Worm (Caenorhabditis elegans): ENCODE measurements around the gene nhr-4.

nhr-4 gene

ce11 chrIV:9915128-9915527 is 36.0 kb downstream of the nhr-4 start:
- TF ChIP-seq ets-4 (tag; optimal IDR thresholded peaks at IDR 0.05) (no peak), hlh-6 (tag; optimal IDR thresholded peaks at IDR 0.05) (no peak), ceh-2 (tag; optimal IDR thresholded peaks at IDR 0.05) (no peak), ceh-31 (tag; optimal IDR thresholded peaks at IDR 0.05) (no peak), hlh-8 (tag; optimal IDR thresholded peaks at IDR 0.05) (no peak), nfya-1 (tag; optimal IDR thresholded peaks at IDR 0.05) (no peak), tbx-2 (tag; optimal IDR thresholded peaks at IDR 0.05) (no peak), zip-5 (tag; optimal IDR thresholded peaks at IDR 0.05) (no peak), ceh-45 (GFP tag; IDR thresholded peaks at IDR 0.05) (no peak), ceh-48 (tag; optimal IDR thresholded peaks at IDR 0.05) (no peak), pax-1 (tag; optimal IDR thresholded peaks at IDR 0.05) (no peak), fax-1 (tag; optimal IDR thresholded peaks at IDR 0.05) (no peak), ahr-1 (tag; optimal IDR thresholded peaks at IDR 0.05) (no peak), madf-2 (tag; optimal IDR thresholded peaks at IDR 0.05) (no peak), che-1 (tag; optimal IDR thresholded peaks at IDR 0.05) (no peak), C38D4.7 (GFP tag; optimal IDR thresholded peaks at IDR 0.05) (no peak)

ce11 chrIV:9916224-9916623 is 37.1 kb downstream of the nhr-4 start, which contains the start of gene bed-3:
TSS of gene bed-3 (plus strand) at chrIV:9916524.
- TF ChIP-seq elt-4 (tag; optimal IDR thresholded peaks at IDR 0.05) (no peak), ceh-22 (tag; optimal IDR thresholded peaks at IDR 0.05) (no peak), tbx-7 (tag; optimal IDR thresholded peaks at IDR 0.05) (no peak), ceh-48 (tag; optimal IDR thresholded peaks at IDR 0.05) (no peak)

ce11 chrIV:9918021-9918420 is 38.9 kb downstream of the nhr-4 start:
- TF ChIP-seq nhr-11 (tag; optimal IDR thresholded peaks at IDR 0.05) = no peak
- no peak for TF ChIP-seq fkh-6 (tag; optimal IDR thresholded peaks at IDR 0.05)
- TF ChIP-seq ceh-9 (tag; optimal IDR thresholded peaks at IDR 0.05) = no peak
- TF ChIP-seq K02D7.2 (tag; optimal IDR thresholded peaks at IDR 0.05) = no peak
- no peak for TF ChIP-seq F13H6.1 (tag; optimal IDR thresholded peaks at IDR 0.05)
- no peak for TF ChIP-seq ama-1 (optimal IDR thresholded peaks at IDR 0.05)
- no peak for TF ChIP-seq ets-4 (tag; optimal IDR thresholded peaks at IDR 0.05)
- TF ChIP-seq odd-2 (tag; optimal IDR thresholded peaks at IDR 0.05) = no peak
- TF ChIP-seq lin-11 (tag; optimal IDR thresholded peaks at IDR 0.05) = no peak
- no peak for TF ChIP-seq ceh-48 (tag; optimal IDR thresholded peaks at IDR 0.05)

- TF ChIP-seq ceh-9 (tag; optimal IDR thresholded peaks at IDR 0.05) (no peak), lim-6 (tag; optimal IDR thresholded peaks at IDR 0.05) (no peak), hlh-6 (tag; optimal IDR thresholded peaks at IDR 0.05) (no peak), hlh-30 (tag; optimal IDR thresholded peaks at IDR 0.05; ENCODE audit: insufficient read depth) (no peak), nhr-232 (tag; optimal IDR thresholded peaks at IDR 0.05) (no peak), sox-4 (tag; optimal IDR thresholded peaks at IDR 0.05) (no peak), pat-9 (tag; optimal IDR thresholded peaks at IDR 0.05) (no peak), F13H6.1 (tag; optimal IDR thresholded peaks at IDR 0.05) (no peak), ref-2 (tag; optimal IDR thresholded peaks at IDR 0.05) (no peak), fkh-10 (GFP tag; optimal IDR thresholded peaks at IDR 0.05) (no peak), unc-3 (GFP tag; conservative IDR thresholded peaks at IDR 0.05) (no peak), unc-3 (tag; optimal IDR thresholded peaks at IDR 0.05) (no peak), ceh-24 (tag; optimal IDR thresholded peaks at IDR 0.05) (no peak), hlh-15 (tag; optimal IDR thresholded peaks at IDR 0.05) (no peak), sdc-2 (tag; optimal IDR thresholded peaks at IDR 0.05) (no peak), hlh-8 (tag; optimal IDR thresholded peaks at IDR 0.05) (no peak), ceh-48 (tag; optimal IDR thresholded peaks at IDR 0.05) (no peak), ceh-2 (tag; optimal IDR thresholded peaks at IDR 0.05) (no peak), nfya-1 (tag; optimal IDR thresholded peaks at IDR 0.05) (no peak), pros-1 (tag; optimal IDR thresholded peaks at IDR 0.05) (no peak)
These were observed 41.3 kb downstream of the nhr-4 start for ce11 chrIV:9920426-9920825.
